Worm (Caenorhabditis elegans) whole organism, L1 larva: ENCODE measurements around the gene gpd-1.

ENCODE experiments used
- C04F5.9 ChIP-seq: sonication (generic microtip); optimal IDR thresholded peaks from 2 replicates; lab custom pipeline; 2016; ENCODE audit warnings: missing genetic modification characterization, missing compliant biosample characterization
- C16A3.4 ChIP-seq: fragments of 150-350 bp; optimal IDR thresholded peaks from 2 replicates; lab custom pipeline; 2014; ENCODE audit warnings: missing biosample characterization, missing genetic modification characterization
- C34B4.2 ChIP-seq: sonication (generic microtip); optimal IDR thresholded peaks from 2 replicates; lab custom pipeline; 2017; ENCODE audit warnings: mild to moderate bottlenecking, missing genetic modification characterization, missing compliant biosample characterization
- F16B12.6 ChIP-seq: fragments of 150-350 bp; optimal IDR thresholded peaks from 2 replicates; lab custom pipeline; 2014; ENCODE audit warnings: missing biosample characterization, missing genetic modification characterization
- Y116A8C.19 ChIP-seq: sonication (generic microtip); optimal IDR thresholded peaks from 2 replicates; lab custom pipeline; 2016; ENCODE audit warnings: missing compliant biosample characterization, missing genetic modification characterization, borderline replicate concordance
- aha-1 ChIP-seq: fragments of 150-350 bp; optimal IDR thresholded peaks from 2 replicates; lab custom pipeline; 2014; ENCODE audit warnings: missing biosample characterization, missing genetic modification characterization
- alr-1 ChIP-seq: fragments of 200-800 bp; sonication (Bioruptor generic); optimal IDR thresholded peaks from 2 replicates; lab custom pipeline; 2018; ENCODE audit warnings: borderline replicate concordance, mild to moderate bottlenecking, missing genetic modification characterization, missing compliant biosample characterization
- aly-2 ChIP-seq: fragments of 150-350 bp; optimal IDR thresholded peaks from 2 replicates; lab custom pipeline; 2014; ENCODE audit warnings: missing biosample characterization, missing genetic modification characterization
- ceh-63 ChIP-seq: fragments of 200-800 bp; sonication (Bioruptor generic); optimal IDR thresholded peaks from 2 replicates; lab custom pipeline; 2018; ENCODE audit warnings: mild to moderate bottlenecking, missing genetic modification characterization, missing compliant biosample characterization
- ceh-82 ChIP-seq, 3 experiments: fragments of 150-350 bp in 1 of 3; sonication (generic microtip) in 2 of 3; optimal IDR thresholded peaks; 2 replicates each; lab custom pipeline; 2014 to 2017; ENCODE audit warnings: missing biosample characterization in 3 of 3, missing genetic modification characterization in 3 of 3
- ceh-88 ChIP-seq: fragments of 200-800 bp; sonication (Bioruptor generic); IDR thresholded peaks from 2 replicates; pipeline ENCODE4 v1.3.6; 2022; ENCODE audit warnings: missing genetic modification characterization, missing compliant biosample characterization
- ces-1 ChIP-seq: fragments of 150-350 bp; optimal IDR thresholded peaks from 2 replicates; lab custom pipeline; 2014; ENCODE audit warnings: missing biosample characterization, missing genetic modification reagents, missing genetic modification characterization
- dpl-1 ChIP-seq, 3 experiments: fragments of 150-350 bp in 2 of 3; sonication (generic microtip) in 1 of 3; optimal IDR thresholded peaks; 2 replicates each; lab custom pipeline; 2014 to 2017; ENCODE audit warnings: missing biosample characterization in 3 of 3, missing genetic modification characterization in 3 of 3, missing genetic modification reagents in 3 of 3
- egl-13 ChIP-seq: sonication (generic microtip); optimal IDR thresholded peaks from 2 replicates; lab custom pipeline; 2016; ENCODE audit warnings: missing genotype, missing genetic modification reagents, missing genetic modification characterization, missing compliant biosample characterization
- elt-2 ChIP-seq: sonication (generic microtip); optimal IDR thresholded peaks from 2 replicates; lab custom pipeline; 2016; ENCODE audit warnings: missing genetic modification characterization, mild to moderate bottlenecking, inconsistent platforms, missing compliant biosample characterization, missing genetic modification reagents
- fkh-10 ChIP-seq: sonication (generic microtip); optimal IDR thresholded peaks from 2 replicates; lab custom pipeline; 2017; ENCODE audit warnings: missing biosample characterization, missing genetic modification reagents, missing genetic modification characterization
- fkh-4 ChIP-seq: sonication (generic microtip); optimal IDR thresholded peaks from 2 replicates; lab custom pipeline; 2016; ENCODE audit warnings: missing compliant biosample characterization, missing genetic modification characterization, borderline replicate concordance
- fos-1 ChIP-seq: fragments of 150-350 bp; optimal IDR thresholded peaks from 2 replicates; lab custom pipeline; 2014; ENCODE audit warnings: missing biosample characterization, missing genetic modification characterization
- hlh-17 ChIP-seq: fragments of 200-800 bp; sonication (Bioruptor generic); optimal IDR thresholded peaks from 2 replicates; lab custom pipeline; 2018; ENCODE audit warnings: missing genetic modification characterization, mild to moderate bottlenecking, missing compliant biosample characterization, moderate library complexity, borderline replicate concordance
- hlh-4 ChIP-seq: sonication (generic microtip); optimal IDR thresholded peaks from 2 replicates; lab custom pipeline; 2016; ENCODE audit warnings: mild to moderate bottlenecking, missing genetic modification characterization, missing compliant biosample characterization
- irx-1 ChIP-seq: sonication (generic microtip); optimal IDR thresholded peaks from 2 replicates; lab custom pipeline; 2016; ENCODE audit warnings: missing genetic modification characterization, missing compliant biosample characterization
- isw-1 ChIP-seq: fragments of 200-800 bp; sonication (Bioruptor generic); IDR thresholded peaks from 2 replicates; pipeline ENCODE4 v1.3.6; 2022; ENCODE audit warnings: missing genetic modification characterization, missing compliant biosample characterization
- jun-1 ChIP-seq: fragments of 150-350 bp; optimal IDR thresholded peaks from 2 replicates; lab custom pipeline; 2014; ENCODE audit warnings: missing biosample characterization, missing genetic modification reagents, missing genetic modification characterization
- lin-13 ChIP-seq: fragments of 150-350 bp; optimal IDR thresholded peaks from 2 replicates; lab custom pipeline; 2014; ENCODE audit warnings: missing biosample characterization, missing genetic modification reagents, missing genetic modification characterization
- lin-14 ChIP-seq: fragments of 200-800 bp; sonication (Bioruptor generic); optimal IDR thresholded peaks from 2 replicates; lab custom pipeline; 2018; ENCODE audit warnings: mild to moderate bottlenecking, missing genetic modification characterization, moderate library complexity, missing compliant biosample characterization
- lin-39 ChIP-seq: fragments of 150-350 bp; optimal IDR thresholded peaks from 2 replicates; lab custom pipeline; 2014; ENCODE audit warnings: missing biosample characterization, missing genetic modification reagents, missing genetic modification characterization
- lsy-2 ChIP-seq, 2 experiments: fragments of 150-350 bp; optimal IDR thresholded peaks; 2 replicates each; lab custom pipeline; 2014; ENCODE audit warnings: missing biosample characterization in 2 of 2, missing genetic modification characterization in 2 of 2
- mdl-1 ChIP-seq, 2 experiments: fragments of 150-350 bp; optimal IDR thresholded peaks; 2 replicates each; lab custom pipeline; 2014 to 2017; ENCODE audit warnings: missing biosample characterization in 2 of 2, missing genetic modification characterization in 2 of 2, inconsistent platforms in 1 of 2
- nhr-19 ChIP-seq: fragments of 200-800 bp; sonication (Bioruptor generic); conservative IDR thresholded peaks from 2 replicates; pipeline ENCODE4 v1.3.6; 2022; ENCODE audit warnings: missing genetic modification characterization, missing compliant biosample characterization
- nhr-20 ChIP-seq: sonication (generic microtip); optimal IDR thresholded peaks from 2 replicates; lab custom pipeline; 2016; ENCODE audit warnings: mild to moderate bottlenecking, missing genetic modification characterization, missing compliant biosample characterization
- nhr-237 ChIP-seq: fragments of 150-350 bp; optimal IDR thresholded peaks from 2 replicates; lab custom pipeline; 2014; ENCODE audit warnings: missing biosample characterization, missing genetic modification characterization
- nhr-28 ChIP-seq: fragments of 150-350 bp; optimal IDR thresholded peaks from 2 replicates; lab custom pipeline; 2014; ENCODE audit warnings: missing biosample characterization, missing genetic modification characterization
- nhr-47 ChIP-seq: sonication (generic microtip); optimal IDR thresholded peaks from 2 replicates; lab custom pipeline; 2016; ENCODE audit warnings: mild to moderate bottlenecking, missing genetic modification characterization, moderate library complexity, missing compliant biosample characterization
- nhr-71 ChIP-seq: sonication (generic microtip); optimal IDR thresholded peaks from 2 replicates; lab custom pipeline; 2016; ENCODE audit warnings: mild to moderate bottlenecking, missing genetic modification characterization, moderate library complexity, missing compliant biosample characterization
- nhr-76 ChIP-seq: sonication (generic microtip); optimal IDR thresholded peaks from 2 replicates; lab custom pipeline; 2017; ENCODE audit warnings: missing biosample characterization, missing genetic modification characterization
- nhr-77 ChIP-seq: fragments of 150-350 bp; optimal IDR thresholded peaks from 2 replicates; lab custom pipeline; 2014; ENCODE audit warnings: missing biosample characterization, missing genetic modification characterization
- nhr-84 ChIP-seq: sonication (generic microtip); optimal IDR thresholded peaks from 2 replicates; lab custom pipeline; 2017; ENCODE audit warnings: missing biosample characterization, missing genetic modification characterization
- nhr-85 ChIP-seq: sonication (generic microtip); peaks from one replicate; lab custom pipeline; 2016; ENCODE audit warnings: missing genetic modification characterization, inconsistent platforms, missing compliant biosample characterization
- pqm-1 ChIP-seq: sonication (generic microtip); optimal IDR thresholded peaks from 3 replicates; lab custom pipeline; 2017; ENCODE audit warnings: missing biosample characterization, missing genetic modification characterization
- skn-1 ChIP-seq: fragments of 150-350 bp; optimal IDR thresholded peaks from 2 replicates; lab custom pipeline; 2014; ENCODE audit warnings: missing biosample characterization, missing genetic modification characterization
- snpc-4 ChIP-seq: fragments of 150-350 bp; optimal IDR thresholded peaks from 2 replicates; lab custom pipeline; 2014; ENCODE audit warnings: missing biosample characterization, missing genetic modification characterization
- snu-23 ChIP-seq: sonication (generic microtip); optimal IDR thresholded peaks from 2 replicates; lab custom pipeline; 2016; ENCODE audit warnings: missing genetic modification characterization, missing compliant biosample characterization
- sptf-1 ChIP-seq: fragments of 150-350 bp; optimal IDR thresholded peaks from 2 replicates; lab custom pipeline; 2014; ENCODE audit warnings: missing biosample characterization, missing genetic modification characterization
- sup-37 ChIP-seq: fragments of 200-800 bp; sonication (Bioruptor generic); optimal IDR thresholded peaks from 2 replicates; lab custom pipeline; 2018; ENCODE audit warnings: mild to moderate bottlenecking, missing genetic modification characterization, missing compliant biosample characterization
- swsn-7 ChIP-seq: sonication (generic microtip); optimal IDR thresholded peaks from 2 replicates; lab custom pipeline; 2016; ENCODE audit warnings: missing genetic modification characterization, missing compliant biosample characterization
- unc-130 ChIP-seq: fragments of 150-350 bp; optimal IDR thresholded peaks from 2 replicates; lab custom pipeline; 2017; ENCODE audit warnings: missing biosample characterization, missing genetic modification characterization, inconsistent platforms
- unc-30 ChIP-seq: sonication (generic microtip); optimal IDR thresholded peaks from 2 replicates; lab custom pipeline; 2017; ENCODE audit warnings: missing biosample characterization, missing genetic modification characterization
- unc-62 ChIP-seq: fragments of 150-350 bp; optimal IDR thresholded peaks from 2 replicates; lab custom pipeline; 2014; ENCODE audit warnings: missing biosample characterization, missing genetic modification reagents, missing genetic modification characterization
- unc-86 ChIP-seq: sonication (generic microtip); optimal IDR thresholded peaks from 2 replicates; lab custom pipeline; 2016; ENCODE audit warnings: missing genetic modification characterization, missing compliant biosample characterization
- unc-98 ChIP-seq: fragments of 200-800 bp; sonication (Bioruptor generic); IDR thresholded peaks from 2 replicates; pipeline ENCODE4 v1.3.6; 2022; ENCODE audit warnings: missing genetic modification characterization, missing compliant biosample characterization
- vab-15 ChIP-seq: sonication (generic microtip); optimal IDR thresholded peaks from 2 replicates; lab custom pipeline; 2017; ENCODE audit warnings: missing genotype, mild to moderate bottlenecking, missing genetic modification characterization, missing compliant biosample characterization
- zip-4 ChIP-seq: fragments of 200-800 bp; sonication (Bioruptor generic); optimal IDR thresholded peaks from 2 replicates; lab custom pipeline; 2018; ENCODE audit warnings: mild to moderate bottlenecking, missing genetic modification characterization, moderate library complexity, missing compliant biosample characterization
- ztf-11 ChIP-seq, 2 experiments: sonication (generic microtip); optimal IDR thresholded peaks; 2 replicates each; lab custom pipeline; 2016 to 2017; ENCODE audit warnings: missing genetic modification characterization in 2 of 2, missing biosample characterization in 1 of 2, missing compliant biosample characterization in 1 of 2
- ztf-4 ChIP-seq: fragments of 150-350 bp; optimal IDR thresholded peaks from 2 replicates; lab custom pipeline; 2014; ENCODE audit warnings: missing biosample characterization, missing genetic modification characterization

gpd-1 gene

ce11 chrII:10389038-10389437 is 4.9 kb upstream of the gpd-1 start (continued):
- TF ChIP-seq lin-39 (tag; lab: Kevin White, UChicago) = no peak
- no peak for TF ChIP-seq hlh-17 (GFP tag; lab: Kevin White, UChicago)
- no peak for TF ChIP-seq aly-2 (tag; lab: Kevin White, UChicago)
- no peak for TF ChIP-seq vab-15 (tag; lab: Kevin White, UChicago)
- TF ChIP-seq lin-13 = no peak
- no peak for TF ChIP-seq nhr-76
- TF ChIP-seq skn-1 = no peak
- no peak for TF ChIP-seq egl-13 (tag; lab: Kevin White, UChicago)
- TF ChIP-seq unc-130 = peak; percentile 26
- TF ChIP-seq unc-86 (tag; lab: Kevin White, UChicago) = no peak
- no peak for TF ChIP-seq C34B4.2 (tag; lab: Kevin White, UChicago)
- TF ChIP-seq lin-14 (GFP tag; lab: Kevin White, UChicago) = peak; percentile 87
- TF ChIP-seq hlh-4 (tag; lab: Kevin White, UChicago) = no peak
- TF ChIP-seq unc-30 (tag; lab: Kevin White, UChicago) = no peak
- no peak for TF ChIP-seq ceh-82 (tag; optimal IDR thresholded peaks at IDR 0.05; lab: Kevin White, UChicago)
- TF ChIP-seq ceh-63 (GFP tag; lab: Kevin White, UChicago) = no peak
- no peak for TF ChIP-seq nhr-28 (tag; lab: Kevin White, UChicago)
- no peak for TF ChIP-seq nhr-84 (tag; lab: Kevin White, UChicago)
- TF ChIP-seq sptf-1 (tag; lab: Kevin White, UChicago) = no peak
- no peak for TF ChIP-seq nhr-77 (tag; lab: Kevin White, UChicago)
- TF ChIP-seq C04F5.9 (tag; lab: Kevin White, UChicago) = no peak
- TF ChIP-seq nhr-20 (tag; lab: Kevin White, UChicago) = peak; percentile 74
- TF ChIP-seq elt-2 (tag; lab: Kevin White, UChicago) = peak; percentile 69
- no peak for TF ChIP-seq pqm-1 (tag; lab: Kevin White, UChicago)
- TF ChIP-seq snpc-4 = peak; percentile 2
- no peak for TF ChIP-seq unc-62 (GFP tag; lab: Kevin White, UChicago)
- peak; percentile 86 for TF ChIP-seq nhr-85 (tag; lab: Kevin White, UChicago)
- no peak for TF ChIP-seq ztf-11 (tag; optimal IDR thresholded peaks at IDR 0.05; lab: Kevin White, UChicago)
- peak; percentile 19 for TF ChIP-seq nhr-47 (tag; lab: Kevin White, UChicago)
- TF ChIP-seq sup-37 = no peak
- TF ChIP-seq dpl-1 (GFP tag; optimal IDR thresholded peaks at IDR 0.05; lab: Kevin White, UChicago) = peak in 2 of 3 experiments; percentile 11 to 29
- TF ChIP-seq swsn-7 (tag; lab: Kevin White, UChicago) = no peak
- peak; percentile 61 for TF ChIP-seq nhr-19
- TF ChIP-seq mdl-1 (tag; optimal IDR thresholded peaks at IDR 0.05; lab: Kevin White, UChicago) = peak in 1 of 2 experiments; percentile 82
- TF ChIP-seq C16A3.4 (tag; lab: Kevin White, UChicago) = no peak
- no peak for TF ChIP-seq ztf-4
- TF ChIP-seq nhr-237 (tag; lab: Kevin White, UChicago) = no peak
- no peak for TF ChIP-seq irx-1 (tag; lab: Kevin White, UChicago)
- no peak for TF ChIP-seq Y116A8C.19 (tag; lab: Kevin White, UChicago)
- TF ChIP-seq fkh-4 (tag; lab: Kevin White, UChicago) = no peak
- TF ChIP-seq aha-1 = no peak
- TF ChIP-seq nhr-71 (tag; lab: Kevin White, UChicago) = peak; percentile 77
- no peak for TF ChIP-seq ces-1
- TF ChIP-seq alr-1 (tag; lab: Kevin White, UChicago) = no peak
- peak; percentile 64 for TF ChIP-seq snu-23 (GFP tag; lab: Kevin White, UChicago)
- peak; percentile 34 to 41 for TF ChIP-seq lsy-2 (tag; optimal IDR thresholded peaks at IDR 0.05; lab: Kevin White, UChicago)
- TF ChIP-seq fos-1 (tag; lab: Kevin White, UChicago) = no peak
- no peak for TF ChIP-seq F16B12.6 (tag; lab: Kevin White, UChicago)
- no peak for TF ChIP-seq isw-1 (GFP tag; lab: Robert Waterston, UW)
- TF ChIP-seq ceh-88 (GFP tag; lab: Robert Waterston, UW) = no peak
- no peak for TF ChIP-seq fkh-10 (GFP tag; lab: Kevin White, UChicago)
- TF ChIP-seq unc-98 (GFP tag; lab: Robert Waterston, UW) = no peak
- peak; percentile 3 for TF ChIP-seq jun-1 (tag; lab: Kevin White, UChicago)
- no peak for TF ChIP-seq zip-4
